Worm (Caenorhabditis elegans): ENCODE results near the gene T04A6.1.

DNA sequence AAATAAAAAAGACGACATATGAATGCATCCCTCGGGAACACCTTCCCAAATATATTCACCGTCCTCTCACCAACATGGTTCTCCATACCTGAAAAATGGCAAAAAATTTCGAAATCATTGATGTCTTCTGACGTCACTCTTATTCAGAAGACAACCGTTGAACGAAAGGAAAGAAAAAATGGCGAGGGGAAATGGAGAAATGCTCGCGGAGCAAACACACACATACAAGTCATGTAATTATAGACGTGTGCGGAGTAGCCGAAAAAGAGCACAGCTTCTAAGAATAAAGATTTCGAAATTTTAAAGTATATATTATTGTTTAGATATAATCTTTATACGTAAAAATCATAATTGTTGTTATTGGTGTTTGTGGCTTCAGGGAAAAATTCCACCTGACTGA, 37.0 kb upstream of the T04A6.1 start, which contains the start of gene mfsd-6:
- TF ChIP-seq W03F9.2 (tag; optimal IDR thresholded peaks at IDR 0.05) (no peak), him-1 (tag; optimal IDR thresholded peaks at IDR 0.05) (no peak)
